Fruit fly (Drosophila melanogaster): ENCODE results near the gene ND-B22.

DNA sequence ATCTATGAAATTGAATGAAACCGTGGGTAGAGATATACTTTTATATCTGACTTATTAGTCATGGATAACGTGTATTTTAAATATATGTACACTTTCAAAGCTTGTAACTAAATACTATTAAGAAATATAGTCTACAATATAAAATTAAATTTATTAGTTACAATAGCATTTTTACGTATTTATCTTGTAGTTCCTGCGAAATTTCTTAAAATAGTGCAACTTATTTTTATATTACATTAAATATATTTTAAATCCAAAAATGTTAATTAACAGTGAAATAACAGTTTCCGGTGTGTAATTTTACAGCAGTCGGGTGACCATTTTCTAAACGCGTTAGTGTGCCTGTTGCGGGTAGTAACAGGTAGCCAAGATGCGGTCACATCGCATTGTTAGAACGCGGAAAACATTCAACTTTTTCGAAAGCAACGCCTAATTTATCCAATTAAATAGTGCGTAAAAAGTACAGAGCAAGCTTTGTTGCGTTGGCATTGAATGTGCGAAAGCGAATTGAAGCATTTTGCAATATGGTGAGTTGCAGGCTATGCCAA, 27.8 kb upstream of the ND-B22 start, which contains the start of the genes CG10859 and CG7110:
- TF ChIP-seq psq (optimal IDR thresholded peaks at IDR 0.05) (no peak), pan (optimal IDR thresholded peaks at IDR 0.05) (no peak), CG8478 (optimal IDR thresholded peaks at IDR 0.05) (no peak), EcR (GFP tag; optimal IDR thresholded peaks at IDR 0.05) (no peak), usp (GFP tag; optimal IDR thresholded peaks at IDR 0.05) (no peak), Dll (optimal IDR thresholded peaks at IDR 0.05) (no peak)

All from whole organism.